Fruit fly (Drosophila melanogaster) whole organism, embryonic: Measurements from ENCODE around the gene qm.

Source experiments
- ATbp ChIP-seq: fragments of 200-800 bp; sonication (Bioruptor generic); optimal IDR thresholded peaks from 2 replicates; lab custom pipeline; 2017; ENCODE audit warnings: missing biosample characterization, mild to moderate bottlenecking, missing genetic modification characterization, missing genetic modification reagents
- Nf-YA ChIP-seq: fragments of 200-800 bp; sonication (Bioruptor generic); IDR thresholded peaks from 2 replicates; pipeline ENCODE4 v1.3.6; 2022; ENCODE audit warnings: missing biosample characterization, missing genetic modification characterization
- Tbp ChIP-seq: fragments of >200 bp; optimal IDR thresholded peaks from 2 replicates; lab custom pipeline; 2018; ENCODE audit warnings: missing biosample characterization, missing genetic modification characterization
- bowl ChIP-seq: fragments of 200-800 bp; sonication (Bioruptor generic); IDR thresholded peaks from 2 replicates; pipeline ENCODE4 v1.3.6; 2022; ENCODE audit warnings: missing biosample characterization, missing genetic modification characterization
- dysf ChIP-seq: fragments of 200-800 bp; sonication (Bioruptor generic); IDR thresholded peaks from 3 replicates; pipeline ENCODE4 v1.3.6; 2022; ENCODE audit warnings: missing biosample characterization, missing genetic modification characterization
- ssp ChIP-seq: fragments of 200-800 bp; sonication (Bioruptor generic); IDR thresholded peaks from 2 replicates; pipeline ENCODE4 v1.3.6; 2022; ENCODE audit warnings: missing biosample characterization, missing genetic modification characterization
- wor ChIP-seq: fragments of 200-800 bp; sonication (Bioruptor generic); IDR thresholded peaks from 2 replicates; pipeline ENCODE4 v1.3.6; 2022; ENCODE audit warnings: missing biosample characterization, missing genetic modification characterization

- TF ChIP-seq Nf-YA (GFP tag; lab: Robert Waterston, UW) (no peak), bowl (GFP tag; lab: Robert Waterston, UW) (no peak), ATbp (GFP tag; lab: Kevin White, UChicago) (no peak), wor (GFP tag; lab: Robert Waterston, UW) (no peak), ssp (GFP tag; lab: Robert Waterston, UW) (no peak), dysf (no peak), Tbp (GFP tag; lab: Kevin White, UChicago) (no peak)
These were observed 32.3 kb downstream of the qm start for dm6 chr3L:7380395-7380794.
